Worm (Caenorhabditis elegans) whole organism, L3 larva: ENCODE results near the gene K06A4.6.

Experiments
- R02D3.7 ChIP-seq: fragments of 150-350 bp; optimal IDR thresholded peaks from 2 replicates; lab custom pipeline; 2014; ENCODE audit warnings: missing biosample characterization, missing genetic modification characterization
- ZK546.5 ChIP-seq: sonication (generic microtip); optimal IDR thresholded peaks from 2 replicates; lab custom pipeline; 2017; ENCODE audit warnings: missing biosample characterization, missing genetic modification characterization
- aly-2 ChIP-seq: fragments of 150-350 bp; optimal IDR thresholded peaks from 2 replicates; lab custom pipeline; 2014; ENCODE audit warnings: missing biosample characterization, missing genetic modification characterization
- ama-1 ChIP-seq: fragments of 150-350 bp; optimal IDR thresholded peaks from 2 replicates; lab custom pipeline; 2018
- ceh-16 ChIP-seq: sonication (generic microtip); optimal IDR thresholded peaks from 2 replicates; lab custom pipeline; 2017; ENCODE audit warnings: missing biosample characterization, missing genetic modification characterization
- ceh-28 ChIP-seq: fragments of 150-350 bp; optimal IDR thresholded peaks from 2 replicates; lab custom pipeline; 2014; ENCODE audit warnings: missing biosample characterization, missing genetic modification reagents, missing genetic modification characterization
- ceh-82 ChIP-seq: fragments of 150-350 bp; optimal IDR thresholded peaks from 2 replicates; lab custom pipeline; 2014; ENCODE audit warnings: missing biosample characterization, missing genetic modification characterization
- ceh-9 ChIP-seq: sonication (generic microtip); optimal IDR thresholded peaks from 2 replicates; lab custom pipeline; 2018; ENCODE audit warnings: missing biosample characterization, missing genetic modification characterization
- daf-12 ChIP-seq: fragments of 150-350 bp; optimal IDR thresholded peaks from 2 replicates; lab custom pipeline; 2014; ENCODE audit warnings: missing biosample characterization, missing genetic modification reagents, missing genetic modification characterization
- elt-1 ChIP-seq: fragments of 150-350 bp; optimal IDR thresholded peaks from 2 replicates; lab custom pipeline; 2014; ENCODE audit warnings: missing biosample characterization, missing genetic modification characterization
- elt-2 ChIP-seq: sonication (generic microtip); optimal IDR thresholded peaks from 2 replicates; lab custom pipeline; 2016; ENCODE audit warnings: missing genetic modification reagents, mild to moderate bottlenecking, missing genetic modification characterization, missing compliant biosample characterization
- elt-3 ChIP-seq, 3 experiments: fragments of 150-350 bp in 1 of 3; sonication (generic microtip) in 2 of 3; optimal IDR thresholded peaks; 2 replicates in 2 of 3; 4 replicates in 1 of 3; lab custom pipeline; 2014 to 2017; ENCODE audit warnings: missing biosample characterization in 3 of 3, missing genetic modification characterization in 3 of 3
- eor-1 ChIP-seq, 2 experiments: fragments of 150-350 bp; optimal IDR thresholded peaks; 2 replicates each; lab custom pipeline; 2014 to 2018; ENCODE audit warnings: missing biosample characterization in 2 of 2, missing genetic modification characterization in 2 of 2
- fkh-10 ChIP-seq: sonication (generic microtip); optimal IDR thresholded peaks from 2 replicates; lab custom pipeline; 2017; ENCODE audit warnings: missing biosample characterization, missing genetic modification reagents, missing genetic modification characterization
- fkh-2 ChIP-seq: fragments of 150-350 bp; optimal IDR thresholded peaks from 2 replicates; lab custom pipeline; 2014; ENCODE audit warnings: missing biosample characterization, missing genetic modification reagents, missing genetic modification characterization
- fos-1 ChIP-seq: fragments of 150-350 bp; optimal IDR thresholded peaks from 2 replicates; lab custom pipeline; 2014; ENCODE audit warnings: missing biosample characterization, missing genetic modification characterization
- hmg-11 ChIP-seq: sonication (generic microtip); optimal IDR thresholded peaks from 2 replicates; lab custom pipeline; 2016; ENCODE audit warnings: missing genetic modification characterization, missing compliant biosample characterization
- jun-1 ChIP-seq: fragments of 150-350 bp; optimal IDR thresholded peaks from 2 replicates; lab custom pipeline; 2014; ENCODE audit warnings: missing biosample characterization, missing genetic modification reagents, missing genetic modification characterization
- lin-15B ChIP-seq: fragments of 150-350 bp; optimal IDR thresholded peaks from 2 replicates; lab custom pipeline; 2014; ENCODE audit warnings: missing biosample characterization, missing genetic modification characterization
- lsy-12 ChIP-seq: sonication (generic microtip); optimal IDR thresholded peaks from 2 replicates; lab custom pipeline; 2016; ENCODE audit warnings: mild to moderate bottlenecking, missing genetic modification characterization, missing compliant biosample characterization
- nfya-1 ChIP-seq: sonication (generic microtip); optimal IDR thresholded peaks from 2 replicates; lab custom pipeline; 2017; ENCODE audit warnings: missing genetic modification characterization, mild to moderate bottlenecking, missing compliant biosample characterization, antibody characterized with exemption, moderate library complexity; ENCODE audit not compliant: insufficient read depth
- nhr-23 ChIP-seq: fragments of 150-350 bp; optimal IDR thresholded peaks from 2 replicates; lab custom pipeline; 2014; ENCODE audit warnings: missing biosample characterization, missing genetic modification reagents, missing genetic modification characterization
- nhr-237 ChIP-seq: fragments of 150-350 bp; optimal IDR thresholded peaks from 2 replicates; lab custom pipeline; 2014; ENCODE audit warnings: missing biosample characterization, missing genetic modification characterization
- nhr-67 ChIP-seq: fragments of 150-350 bp; optimal IDR thresholded peaks from 2 replicates; lab custom pipeline; 2014; ENCODE audit warnings: missing biosample characterization, missing genetic modification characterization
- nhr-76 ChIP-seq: fragments of 150-350 bp; sonication (generic microtip); optimal IDR thresholded peaks from 5 replicates; lab custom pipeline; 2014; ENCODE audit warnings: missing biosample characterization, missing genetic modification characterization
- nhr-77 ChIP-seq: fragments of 150-350 bp; optimal IDR thresholded peaks from 2 replicates; lab custom pipeline; 2014; ENCODE audit warnings: missing biosample characterization, missing genetic modification characterization
- pha-4 ChIP-seq: fragments of 150-350 bp; optimal IDR thresholded peaks from 2 replicates; lab custom pipeline; 2014; ENCODE audit warnings: missing biosample characterization, missing genetic modification reagents, missing genetic modification characterization
- pqm-1 ChIP-seq: fragments of 150-350 bp; optimal IDR thresholded peaks from 2 replicates; lab custom pipeline; 2017; ENCODE audit warnings: missing biosample characterization, missing genetic modification characterization, inconsistent platforms
- sea-2 ChIP-seq: fragments of 150-350 bp; sonication (generic microtip); optimal IDR thresholded peaks from 4 replicates; lab custom pipeline; 2014; ENCODE audit warnings: missing biosample characterization, missing genetic modification reagents, missing genetic modification characterization
- snpc-4 ChIP-seq: fragments of 150-350 bp; optimal IDR thresholded peaks from 2 replicates; lab custom pipeline; 2014; ENCODE audit warnings: missing biosample characterization, missing genetic modification characterization
- tbx-2 ChIP-seq: sonication (generic microtip); optimal IDR thresholded peaks from 2 replicates; lab custom pipeline; 2016; ENCODE audit warnings: mild to moderate bottlenecking, missing genetic modification characterization, missing compliant biosample characterization
- unc-62 ChIP-seq: fragments of 150-350 bp; sonication (generic microtip); optimal IDR thresholded peaks from 4 replicates; lab custom pipeline; 2014; ENCODE audit warnings: missing biosample characterization, missing genetic modification reagents, missing genetic modification characterization
- zag-1 ChIP-seq: fragments of 150-350 bp; optimal IDR thresholded peaks from 2 replicates; lab custom pipeline; 2014; ENCODE audit warnings: missing biosample characterization, missing genetic modification characterization
- ztf-11 ChIP-seq: fragments of 150-350 bp; optimal IDR thresholded peaks from 2 replicates; lab custom pipeline; 2014; ENCODE audit warnings: missing biosample characterization, missing genetic modification characterization
- ztf-4 ChIP-seq: fragments of 150-350 bp; optimal IDR thresholded peaks from 2 replicates; lab custom pipeline; 2014; ENCODE audit warnings: missing biosample characterization, missing genetic modification characterization

Gene K06A4.6

ce11 chrV:9480566-9480965, at the start of gene K06A4.6:
Gene K06A4.6 (minus strand): TSS chrV:9480666.
- TF ChIP-seq nhr-23 (tag; lab: Kevin White, UChicago): no peak
- TF ChIP-seq, all 47 proteins: peak for 0

- TF ChIP-seq hmg-11 (no peak), fkh-2 (tag; lab: Kevin White, UChicago) (no peak)
Measured at ce11 chrV:9527984-9528383, 47.5 kb upstream of the K06A4.6 start.

DNA sequence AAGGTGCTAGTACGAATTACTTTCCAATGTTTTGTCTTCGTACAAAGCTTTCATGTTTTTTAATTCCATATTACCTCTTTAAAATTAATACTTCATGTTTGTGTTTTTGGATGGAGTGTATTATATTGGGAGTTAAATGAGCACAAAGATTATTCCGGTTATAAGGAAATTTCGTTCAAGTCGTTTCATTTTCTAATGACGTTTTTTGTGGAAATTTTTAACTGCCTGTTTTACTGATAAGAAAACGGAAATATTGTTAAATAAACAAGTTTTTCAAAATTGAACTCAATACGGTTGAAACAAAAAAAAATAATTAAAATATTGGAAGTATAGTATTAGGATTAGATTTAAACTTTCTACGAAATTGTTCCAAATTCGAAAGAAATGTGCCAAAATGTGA, 46.9 kb upstream of the K06A4.6 start:
- TF ChIP-seq elt-2 (tag; lab: Kevin White, UChicago) (peak; percentile 56), pqm-1 (tag; lab: Kevin White, UChicago) (peak; percentile 59), lin-15B (tag; lab: Kevin White, UChicago) (no peak)

ce11 chrV:9526470-9526869, 46.0 kb upstream of the K06A4.6 start, which contains the start of gene C50F4.1:
Gene C50F4.1 (plus strand): TSS chrV:9526793.
- TF ChIP-seq pqm-1 (tag; lab: Kevin White, UChicago) (peak; percentile 80), pha-4 (tag; lab: Kevin White, UChicago) (no peak), fos-1 (no peak), elt-2 (tag; lab: Kevin White, UChicago) (peak; percentile 79)

- no peak for TF ChIP-seq unc-62 (GFP tag; lab: Kevin White, UChicago)
- no peak for TF ChIP-seq daf-12 (tag; lab: Kevin White, UChicago)
- TF ChIP-seq ztf-4 (tag; lab: Kevin White, UChicago): no peak
- TF ChIP-seq nhr-237 (tag; lab: Kevin White, UChicago): no peak
- TF ChIP-seq jun-1: no peak
- TF ChIP-seq hmg-11: no peak
- no peak for TF ChIP-seq zag-1 (tag; lab: Kevin White, UChicago)
- no peak for TF ChIP-seq fos-1
- TF ChIP-seq nhr-67: no peak
- no peak for TF ChIP-seq elt-1 (tag; lab: Kevin White, UChicago)
- TF ChIP-seq ama-1 (lab: Kevin White, UChicago): no peak
- no peak for TF ChIP-seq aly-2
- TF ChIP-seq nfya-1 (tag; lab: Kevin White, UChicago): no peak
- no peak for TF ChIP-seq R02D3.7 (tag; lab: Kevin White, UChicago)
- no peak for TF ChIP-seq elt-3 (tag; optimal IDR thresholded peaks at IDR 0.05; lab: Kevin White, UChicago)
- TF ChIP-seq nhr-76 (tag; lab: Kevin White, UChicago): no peak
- TF ChIP-seq ZK546.5 (tag; lab: Kevin White, UChicago): no peak
- TF ChIP-seq ceh-9: no peak
- TF ChIP-seq tbx-2 (tag; lab: Kevin White, UChicago): no peak
Measured at ce11 chrV:9524099-9524498, 43.6 kb upstream of the K06A4.6 start, which contains the start of gene C50F4.9. Gene C50F4.9 (minus strand): TSS chrV:9524199.

- TF ChIP-seq hmg-11 (no peak), ceh-9 (no peak), fkh-10 (GFP tag; lab: Kevin White, UChicago) (no peak), pqm-1 (tag; lab: Kevin White, UChicago) (no peak), snpc-4 (no peak), ztf-4 (tag; lab: Kevin White, UChicago) (no peak), ceh-82 (no peak), lsy-12 (no peak), eor-1 (tag; optimal IDR thresholded peaks at IDR 0.05; lab: Kevin White, UChicago) (no peak), ztf-11 (tag; lab: Kevin White, UChicago) (no peak), sea-2 (GFP tag; lab: Kevin White, UChicago) (no peak), unc-62 (GFP tag; lab: Kevin White, UChicago) (no peak), nhr-77 (no peak), ceh-16 (tag; lab: Kevin White, UChicago) (no peak), ceh-28 (tag; lab: Kevin White, UChicago) (no peak)
Measured at ce11 chrV:9521697-9522096, 41.2 kb upstream of the K06A4.6 start.
